Worm (Caenorhabditis elegans) whole organism, late embryonic: ENCODE data around the gene ced-6.

Experiments
- F13H6.1 ChIP-seq: sonication (generic microtip); optimal IDR thresholded peaks from 2 replicates; lab custom pipeline; 2016; ENCODE audit warnings: missing genetic modification characterization, missing compliant biosample characterization
- T23F11.4 ChIP-seq: fragments of 200-800 bp; sonication (Bioruptor generic); optimal IDR thresholded peaks from 2 replicates; lab custom pipeline; 2018; ENCODE audit warnings: mild to moderate bottlenecking, missing genetic modification characterization, missing compliant biosample characterization
- Y22D7AL.16 ChIP-seq: sonication (generic microtip); optimal IDR thresholded peaks from 2 replicates; lab custom pipeline; 2016; ENCODE audit warnings: missing genetic modification characterization, missing compliant biosample characterization
- ahr-1 ChIP-seq: sonication (generic microtip); optimal IDR thresholded peaks from 2 replicates; lab custom pipeline; 2016; ENCODE audit warnings: missing genetic modification characterization, missing compliant biosample characterization
- ama-1 ChIP-seq: fragments of 150-350 bp; optimal IDR thresholded peaks from 2 replicates; lab custom pipeline; 2014
- ceh-18 ChIP-seq: sonication (generic microtip); optimal IDR thresholded peaks from 2 replicates; lab custom pipeline; 2016; ENCODE audit warnings: missing genetic modification characterization, missing compliant biosample characterization
- ceh-19 ChIP-seq: fragments of 200-800 bp; sonication (Bioruptor generic); optimal IDR thresholded peaks from 2 replicates; lab custom pipeline; 2018; ENCODE audit warnings: mild to moderate bottlenecking, missing genetic modification characterization, missing compliant biosample characterization
- ceh-2 ChIP-seq: sonication (generic microtip); optimal IDR thresholded peaks from 2 replicates; lab custom pipeline; 2016; ENCODE audit warnings: missing genotype, missing genetic modification characterization, missing compliant biosample characterization
- ceh-22 ChIP-seq: sonication (generic microtip); optimal IDR thresholded peaks from 2 replicates; lab custom pipeline; 2017; ENCODE audit warnings: missing biosample characterization, missing genetic modification characterization
- ceh-24 ChIP-seq: sonication (generic microtip); optimal IDR thresholded peaks from 2 replicates; lab custom pipeline; 2016; ENCODE audit warnings: mild to moderate bottlenecking, missing genetic modification characterization, missing compliant biosample characterization
- ceh-30 ChIP-seq: fragments of 150-350 bp; optimal IDR thresholded peaks from 2 replicates; lab custom pipeline; 2014; ENCODE audit warnings: missing biosample characterization, missing genetic modification characterization
- ceh-31 ChIP-seq: sonication (generic microtip); optimal IDR thresholded peaks from 2 replicates; lab custom pipeline; 2016; ENCODE audit warnings: missing genetic modification characterization, missing compliant biosample characterization
- ceh-34 ChIP-seq: sonication (generic microtip); optimal IDR thresholded peaks from 2 replicates; lab custom pipeline; 2016; ENCODE audit warnings: mild to moderate bottlenecking, missing genetic modification characterization, missing compliant biosample characterization
- ceh-45 ChIP-seq: fragments of 200-800 bp; sonication (Bioruptor generic); IDR thresholded peaks from 2 replicates; pipeline ENCODE4 v1.3.6; 2022; ENCODE audit warnings: missing genetic modification reagents, missing genetic modification characterization, missing compliant biosample characterization
- ceh-48 ChIP-seq: sonication (generic microtip); optimal IDR thresholded peaks from 2 replicates; lab custom pipeline; 2016; ENCODE audit warnings: missing genetic modification characterization, inconsistent platforms, missing compliant biosample characterization
- ceh-6 ChIP-seq: fragments of 200-800 bp; sonication (Bioruptor generic); optimal IDR thresholded peaks from 2 replicates; lab custom pipeline; 2018; ENCODE audit warnings: mild to moderate bottlenecking, missing genetic modification characterization, missing compliant biosample characterization
- che-1 ChIP-seq: sonication (generic microtip); optimal IDR thresholded peaks from 2 replicates; lab custom pipeline; 2016; ENCODE audit warnings: mild to moderate bottlenecking, missing genetic modification characterization, missing compliant biosample characterization
- dmd-4 ChIP-seq: sonication (generic microtip); optimal IDR thresholded peaks from 2 replicates; lab custom pipeline; 2016; ENCODE audit warnings: borderline replicate concordance, missing genetic modification characterization, missing compliant biosample characterization
- dve-1 ChIP-seq: sonication (generic microtip); optimal IDR thresholded peaks from 2 replicates; lab custom pipeline; 2017; ENCODE audit warnings: antibody characterized with exemption, mild to moderate bottlenecking, missing genetic modification characterization, missing compliant biosample characterization
- ets-4 ChIP-seq: sonication (generic microtip); optimal IDR thresholded peaks from 2 replicates; lab custom pipeline; 2016; ENCODE audit warnings: missing genetic modification characterization, missing compliant biosample characterization
- eyg-1 ChIP-seq: sonication (generic microtip); optimal IDR thresholded peaks from 2 replicates; lab custom pipeline; 2016; ENCODE audit warnings: missing genotype, missing genetic modification characterization, missing compliant biosample characterization
- fkh-10 ChIP-seq: fragments of 150-350 bp; optimal IDR thresholded peaks from 2 replicates; lab custom pipeline; 2014; ENCODE audit warnings: missing biosample characterization, missing genetic modification reagents, missing genetic modification characterization
- fkh-6 ChIP-seq: sonication (generic microtip); optimal IDR thresholded peaks from 2 replicates; lab custom pipeline; 2016; ENCODE audit warnings: missing genetic modification characterization, missing compliant biosample characterization
- hlh-13 ChIP-seq: fragments of 200-800 bp; sonication (Bioruptor generic); optimal IDR thresholded peaks from 2 replicates; lab custom pipeline; 2018; ENCODE audit warnings: mild to moderate bottlenecking, missing genetic modification characterization, missing compliant biosample characterization
- hlh-15 ChIP-seq: sonication (generic microtip); optimal IDR thresholded peaks from 2 replicates; lab custom pipeline; 2016; ENCODE audit warnings: missing genetic modification characterization, missing compliant biosample characterization
- hlh-6 ChIP-seq: sonication (generic microtip); optimal IDR thresholded peaks from 2 replicates; lab custom pipeline; 2016; ENCODE audit warnings: missing genotype, missing genetic modification characterization, missing compliant biosample characterization
- hlh-8 ChIP-seq: sonication (generic microtip); optimal IDR thresholded peaks from 2 replicates; lab custom pipeline; 2016; ENCODE audit warnings: missing genotype, missing genetic modification characterization, missing compliant biosample characterization
- lin-11 ChIP-seq: fragments of 200-800 bp; sonication (Bioruptor generic); optimal IDR thresholded peaks from 2 replicates; lab custom pipeline; 2018; ENCODE audit warnings: mild to moderate bottlenecking, missing genetic modification characterization, missing compliant biosample characterization
- madf-2 ChIP-seq: sonication (generic microtip); optimal IDR thresholded peaks from 2 replicates; lab custom pipeline; 2017; ENCODE audit warnings: missing genetic modification characterization, missing compliant biosample characterization
- mec-3 ChIP-seq: sonication (generic microtip); optimal IDR thresholded peaks from 2 replicates; lab custom pipeline; 2016; ENCODE audit warnings: borderline replicate concordance, missing genetic modification characterization, missing compliant biosample characterization
- nfya-1 ChIP-seq: sonication (generic microtip); optimal IDR thresholded peaks from 2 replicates; lab custom pipeline; 2017; ENCODE audit warnings: missing genetic modification characterization, mild to moderate bottlenecking, missing compliant biosample characterization, antibody characterized with exemption, moderate library complexity
- nhr-11 ChIP-seq: fragments of 150-350 bp; optimal IDR thresholded peaks from 2 replicates; lab custom pipeline; 2014; ENCODE audit warnings: missing biosample characterization, missing genetic modification characterization
- nhr-232 ChIP-seq: sonication (generic microtip); optimal IDR thresholded peaks from 2 replicates; lab custom pipeline; 2016; ENCODE audit warnings: missing genetic modification characterization, missing compliant biosample characterization
- odd-2 ChIP-seq: sonication (generic microtip); optimal IDR thresholded peaks from 2 replicates; lab custom pipeline; 2017; ENCODE audit warnings: antibody characterized with exemption, mild to moderate bottlenecking, missing genetic modification characterization, missing compliant biosample characterization
- pat-9 ChIP-seq: fragments of 200-800 bp; sonication (Bioruptor generic); optimal IDR thresholded peaks from 2 replicates; lab custom pipeline; 2018; ENCODE audit warnings: mild to moderate bottlenecking, missing genetic modification characterization, moderate library complexity, missing compliant biosample characterization
- pax-1 ChIP-seq: fragments of 150-350 bp; optimal IDR thresholded peaks from 2 replicates; lab custom pipeline; 2014; ENCODE audit warnings: missing biosample characterization, missing genetic modification characterization
- pha-2 ChIP-seq: sonication (generic microtip); optimal IDR thresholded peaks from 2 replicates; lab custom pipeline; 2017; ENCODE audit warnings: mild to moderate bottlenecking, missing genetic modification characterization, missing compliant biosample characterization
- pros-1 ChIP-seq: fragments of 150-350 bp; optimal IDR thresholded peaks from 2 replicates; lab custom pipeline; 2014; ENCODE audit warnings: missing biosample characterization, missing genetic modification reagents, missing genetic modification characterization
- ref-2 ChIP-seq: sonication (generic microtip); optimal IDR thresholded peaks from 2 replicates; lab custom pipeline; 2016; ENCODE audit warnings: missing genetic modification characterization, missing compliant biosample characterization
- sdc-2 ChIP-seq: sonication (generic microtip); optimal IDR thresholded peaks from 2 replicates; lab custom pipeline; 2016; ENCODE audit warnings: missing genotype, missing genetic modification characterization, missing compliant biosample characterization
- syd-9 ChIP-seq: sonication (generic microtip); optimal IDR thresholded peaks from 2 replicates; lab custom pipeline; 2016; ENCODE audit warnings: mild to moderate bottlenecking, missing genetic modification characterization, moderate library complexity, missing compliant biosample characterization
- tbx-2 ChIP-seq: sonication (generic microtip); optimal IDR thresholded peaks from 2 replicates; lab custom pipeline; 2016; ENCODE audit warnings: missing genetic modification characterization, missing compliant biosample characterization
- tbx-7 ChIP-seq: sonication (generic microtip); optimal IDR thresholded peaks from 2 replicates; lab custom pipeline; 2016; ENCODE audit warnings: missing genotype, missing genetic modification characterization, missing compliant biosample characterization
- ttx-3 ChIP-seq: sonication (generic microtip); optimal IDR thresholded peaks from 2 replicates; lab custom pipeline; 2016; ENCODE audit warnings: missing genetic modification reagents, missing genetic modification characterization, missing compliant biosample characterization
- unc-3 ChIP-seq, 2 experiments: fragments of 200-800 bp in 1 of 2; sonication (Bioruptor generic) in 1 of 2; sonication (generic microtip) in 1 of 2; conservative IDR thresholded peaks in 1 of 2; optimal IDR thresholded peaks in 1 of 2; 2 replicates each; pipeline versions ENCODE4 v1.3.6 to Lab custom; 2016 to 2022; ENCODE audit warnings: missing compliant biosample characterization in 2 of 2, missing genetic modification characterization in 2 of 2, missing genetic modification reagents in 1 of 2
- unc-86 ChIP-seq: sonication (generic microtip); optimal IDR thresholded peaks from 2 replicates; lab custom pipeline; 2016; ENCODE audit warnings: missing genetic modification characterization, missing compliant biosample characterization
- zip-5 ChIP-seq: sonication (generic microtip); optimal IDR thresholded peaks from 2 replicates; lab custom pipeline; 2016; ENCODE audit warnings: missing genetic modification characterization, missing compliant biosample characterization
- ztf-16 ChIP-seq: sonication (generic microtip); optimal IDR thresholded peaks from 2 replicates; lab custom pipeline; 2017; ENCODE audit warnings: missing genetic modification characterization, missing compliant biosample characterization

Gene ced-6

DNA sequence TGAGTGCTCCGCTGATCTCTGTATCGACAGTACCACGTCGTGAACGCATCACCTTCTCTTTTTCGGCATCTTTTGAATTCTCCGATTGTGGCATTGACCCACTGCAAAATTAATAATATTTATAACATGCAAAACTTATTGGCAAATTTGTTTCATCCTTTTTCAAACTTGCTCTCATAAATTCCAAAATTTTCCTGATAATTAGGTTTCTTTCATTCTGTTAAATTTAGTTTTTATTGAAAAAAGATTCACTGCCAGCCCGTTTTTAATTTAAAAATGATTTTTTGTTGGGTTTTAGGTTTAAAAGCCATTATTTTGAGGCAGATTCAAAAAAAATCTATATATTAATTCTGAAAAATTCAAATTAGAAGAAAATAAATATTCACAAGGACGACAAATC is 4.4 kb downstream of the ced-6 start, which contains the start of gene wdr-37:
Gene wdr-37, minus strand, starts transcription at position 101 of the 400 bp plus-strand sequence.
- TF ChIP-seq odd-2 (tag; lab: Kevin White, UChicago) (no peak), lin-11 (tag; lab: Kevin White, UChicago) (no peak), pha-2 (tag; lab: Kevin White, UChicago) (no peak), F13H6.1 (tag; lab: Kevin White, UChicago) (no peak), pax-1 (no peak), che-1 (tag; lab: Kevin White, UChicago) (no peak), hlh-15 (tag; lab: Kevin White, UChicago) (no peak), ref-2 (no peak), Y22D7AL.16 (no peak), nhr-11 (tag; lab: Kevin White, UChicago) (no peak), ets-4 (no peak), fkh-6 (tag; lab: Kevin White, UChicago) (no peak), unc-86 (tag; lab: Kevin White, UChicago) (no peak), hlh-8 (tag; lab: Kevin White, UChicago) (no peak), nhr-232 (tag; lab: Kevin White, UChicago) (no peak), unc-3 (GFP tag; conservative IDR thresholded peaks at IDR 0.05; lab: Robert Waterston, UW) (no peak), unc-3 (tag; optimal IDR thresholded peaks at IDR 0.05; lab: Kevin White, UChicago) (no peak), fkh-10 (no peak), ceh-30 (tag; lab: Kevin White, UChicago) (no peak), tbx-7 (no peak), ceh-18 (no peak)

DNA sequence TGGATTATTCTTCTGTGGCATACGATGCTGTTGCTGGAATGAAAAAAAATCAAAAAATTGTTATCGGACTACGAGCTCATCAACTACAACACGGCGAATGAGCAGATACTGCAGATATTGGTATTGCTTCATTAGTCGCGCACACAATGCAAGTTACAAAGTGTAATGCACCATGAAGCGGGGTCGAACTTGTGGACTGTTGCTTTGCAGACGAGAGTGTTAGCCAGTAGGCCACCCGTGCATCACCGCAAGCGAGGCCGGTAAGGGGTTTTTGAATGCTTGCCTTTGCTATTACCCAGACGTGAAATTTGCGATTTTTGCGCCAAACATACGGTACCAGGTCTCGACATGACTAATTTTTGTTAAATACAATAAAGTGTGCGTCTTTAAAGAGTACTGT is 6.4 kb downstream of the ced-6 start:
- peak; percentile 80 for TF ChIP-seq ceh-24 (tag; lab: Kevin White, UChicago)
- TF ChIP-seq hlh-13 (GFP tag; lab: Kevin White, UChicago), result peak; percentile 89
- peak; percentile 77 for TF ChIP-seq zip-5 (tag; lab: Kevin White, UChicago)
- TF ChIP-seq madf-2 (tag; lab: Kevin White, UChicago), result peak; percentile 86
- peak; percentile 83 for TF ChIP-seq F13H6.1 (tag; lab: Kevin White, UChicago)
- peak; percentile 72 for TF ChIP-seq tbx-7
- peak; percentile 82 for TF ChIP-seq syd-9 (tag; lab: Kevin White, UChicago)
- TF ChIP-seq ceh-2, result peak; percentile 83
- TF ChIP-seq ceh-30 (tag; lab: Kevin White, UChicago), result peak; percentile 10
- TF ChIP-seq ceh-22 (tag; lab: Kevin White, UChicago), result no peak
- peak; percentile 92 for TF ChIP-seq ztf-16 (tag; lab: Kevin White, UChicago)
- TF ChIP-seq Y22D7AL.16, result peak; percentile 87
- peak; percentile 91 for TF ChIP-seq eyg-1 (tag; lab: Kevin White, UChicago)
- peak; percentile 91 for TF ChIP-seq T23F11.4 (GFP tag; lab: Kevin White, UChicago)
- peak; percentile 87 for TF ChIP-seq sdc-2 (tag; lab: Kevin White, UChicago)
- peak; percentile 88 for TF ChIP-seq ceh-34 (tag; lab: Kevin White, UChicago)
- TF ChIP-seq ceh-19, result peak; percentile 91
- peak; percentile 57 for TF ChIP-seq ceh-31 (tag; lab: Kevin White, UChicago)
- TF ChIP-seq pat-9, result peak; percentile 97
- peak; percentile 85 for TF ChIP-seq ets-4
- peak; percentile 64 for TF ChIP-seq nfya-1 (tag; lab: Kevin White, UChicago)
- TF ChIP-seq nhr-232 (tag; lab: Kevin White, UChicago), result peak; percentile 95
- peak; percentile 91 for TF ChIP-seq fkh-6 (tag; lab: Kevin White, UChicago)
- peak; percentile 98 for TF ChIP-seq ceh-6 (GFP tag; lab: Kevin White, UChicago)
- peak; percentile 19 for TF ChIP-seq pros-1
- peak; percentile 82 for TF ChIP-seq ceh-48 (tag; lab: Kevin White, UChicago)
- TF ChIP-seq unc-3 (GFP tag; conservative IDR thresholded peaks at IDR 0.05; lab: Robert Waterston, UW), result peak; percentile 80
- TF ChIP-seq unc-3 (tag; optimal IDR thresholded peaks at IDR 0.05; lab: Kevin White, UChicago), result peak; percentile 71
- TF ChIP-seq hlh-6 (tag; lab: Kevin White, UChicago), result peak; percentile 98
- peak; percentile 82 for TF ChIP-seq ahr-1 (tag; lab: Kevin White, UChicago)
- TF ChIP-seq nhr-11 (tag; lab: Kevin White, UChicago), result no peak
- TF ChIP-seq ref-2, result peak; percentile 92
- peak; percentile 91 for TF ChIP-seq ttx-3 (tag; lab: Kevin White, UChicago)
- TF ChIP-seq mec-3 (tag; lab: Kevin White, UChicago), result peak; percentile 35
- peak; percentile 93 for TF ChIP-seq ceh-45 (GFP tag; lab: Robert Waterston, UW)
- TF ChIP-seq dmd-4 (tag; lab: Kevin White, UChicago), result peak; percentile 83
- TF ChIP-seq ama-1, result no peak
- peak; percentile 93 for TF ChIP-seq dve-1
- TF ChIP-seq tbx-2 (tag; lab: Kevin White, UChicago), result peak; percentile 90
- TF ChIP-seq odd-2 (tag; lab: Kevin White, UChicago), result peak; percentile 65
- peak; percentile 90 for TF ChIP-seq ceh-18
- peak; percentile 92 for TF ChIP-seq unc-86 (tag; lab: Kevin White, UChicago)
- TF ChIP-seq fkh-10, result no peak
- peak; percentile 90 for TF ChIP-seq che-1 (tag; lab: Kevin White, UChicago)
